Worm (Caenorhabditis elegans) whole organism, young adult: Measurements from ENCODE around the gene W02A2.8.

Experiments
- B0019.2 ChIP-seq: fragments of 200-800 bp; sonication (Bioruptor generic); conservative IDR thresholded peaks from 2 replicates; pipeline ENCODE4 v1.3.6; 2022; ENCODE audit warnings: missing genetic modification reagents, missing genetic modification characterization, missing compliant biosample characterization
- B0035.1 ChIP-seq: sonication (generic microtip); optimal IDR thresholded peaks from 2 replicates; lab custom pipeline; 2016; ENCODE audit warnings: missing genetic modification characterization, mild to moderate bottlenecking, missing compliant biosample characterization, missing genotype, missing genetic modification reagents
- B0261.1 ChIP-seq: sonication (generic microtip); optimal IDR thresholded peaks from 2 replicates; lab custom pipeline; 2016; ENCODE audit warnings: mild to moderate bottlenecking, missing genetic modification characterization, moderate library complexity, missing compliant biosample characterization
- C17E4.6 ChIP-seq: fragments of 200-800 bp; sonication (Bioruptor generic); IDR thresholded peaks from 2 replicates; pipeline ENCODE4 v1.3.6; 2022; ENCODE audit warnings: missing genetic modification reagents, missing genetic modification characterization, missing compliant biosample characterization
- F23B12.7 ChIP-seq: sonication (generic microtip); optimal IDR thresholded peaks from 2 replicates; lab custom pipeline; 2017; ENCODE audit warnings: missing genetic modification characterization, mild to moderate bottlenecking, missing compliant biosample characterization, antibody characterized with exemption, moderate library complexity; ENCODE audit not compliant: insufficient read depth
- F33H1.4 ChIP-seq: fragments of 200-800 bp; sonication (Bioruptor generic); IDR thresholded peaks from 2 replicates; pipeline ENCODE4 v1.3.6; 2022; ENCODE audit warnings: missing genetic modification reagents, missing genetic modification characterization, missing compliant biosample characterization
- F57A8.1 ChIP-seq: fragments of 200-800 bp; sonication (Bioruptor generic); optimal IDR thresholded peaks from 2 replicates; lab custom pipeline; 2018; ENCODE audit warnings: mild to moderate bottlenecking, missing genetic modification characterization, moderate library complexity, missing compliant biosample characterization
- K11D2.4 ChIP-seq: fragments of 200-800 bp; sonication (Bioruptor generic); IDR thresholded peaks from 2 replicates; pipeline ENCODE4 v1.3.6; 2022; ENCODE audit warnings: missing genetic modification reagents, missing genetic modification characterization, missing compliant biosample characterization
- K12H6.12 ChIP-seq: fragments of 200-800 bp; sonication (Bioruptor generic); optimal IDR thresholded peaks from 2 replicates; lab custom pipeline; 2018; ENCODE audit warnings: mild to moderate bottlenecking, missing genetic modification characterization, missing compliant biosample characterization
- Y53G8AR.9 ChIP-seq: fragments of 200-800 bp; sonication (Bioruptor generic); conservative IDR thresholded peaks from 2 replicates; pipeline ENCODE4 v1.3.6; 2022; ENCODE audit warnings: missing genetic modification reagents, missing genetic modification characterization, missing compliant biosample characterization
- Y56A3A.18 ChIP-seq: fragments of 200-800 bp; sonication (Bioruptor generic); IDR thresholded peaks from 2 replicates; pipeline ENCODE4 v1.3.6; 2022; ENCODE audit warnings: missing genetic modification reagents, missing genetic modification characterization, missing compliant biosample characterization
- Y79H2A.3 ChIP-seq: fragments of 200-800 bp; sonication (Bioruptor generic); conservative IDR thresholded peaks from 2 replicates; pipeline ENCODE4 v1.3.6; 2022; ENCODE audit warnings: missing genetic modification reagents, missing genetic modification characterization, missing compliant biosample characterization
- Y95B8A.8 ChIP-seq: fragments of 200-800 bp; sonication (Bioruptor generic); IDR thresholded peaks from 2 replicates; pipeline ENCODE4 v1.3.6; 2022; ENCODE audit warnings: missing genetic modification reagents, missing genetic modification characterization, missing compliant biosample characterization
- akir-1 ChIP-seq: fragments of 200-800 bp; sonication (Bioruptor generic); optimal IDR thresholded peaks from 2 replicates; lab custom pipeline; 2018; ENCODE audit warnings: mild to moderate bottlenecking, missing genetic modification characterization, moderate library complexity, missing compliant biosample characterization
- attf-5 ChIP-seq: fragments of 200-800 bp; sonication (Bioruptor generic); optimal IDR thresholded peaks from 2 replicates; lab custom pipeline; 2018; ENCODE audit warnings: mild to moderate bottlenecking, missing genetic modification characterization, missing compliant biosample characterization
- cebp-1 ChIP-seq, 2 experiments: fragments of 200-800 bp in 1 of 2; sonication (Bioruptor generic) in 1 of 2; sonication (generic microtip) in 1 of 2; IDR thresholded peaks in 1 of 2; optimal IDR thresholded peaks in 1 of 2; 2 replicates each; pipeline versions ENCODE4 v1.3.6 to Lab custom; 2017 to 2022; ENCODE audit warnings: missing compliant biosample characterization in 2 of 2, missing genetic modification characterization in 2 of 2, mild to moderate bottlenecking in 1 of 2, missing genetic modification reagents in 1 of 2, moderate library complexity in 1 of 2
- ceh-27 ChIP-seq: fragments of 200-800 bp; sonication (Bioruptor generic); optimal IDR thresholded peaks from 2 replicates; lab custom pipeline; 2018; ENCODE audit warnings: mild to moderate bottlenecking, missing genetic modification characterization, moderate library complexity, missing compliant biosample characterization
- die-1 ChIP-seq: sonication (generic microtip); optimal IDR thresholded peaks from 2 replicates; lab custom pipeline; 2016; ENCODE audit warnings: missing genotype, mild to moderate bottlenecking, missing genetic modification characterization, missing compliant biosample characterization
- dox-1 ChIP-seq: fragments of 200-800 bp; sonication (Bioruptor generic); IDR thresholded peaks from 2 replicates; pipeline ENCODE4 v1.3.6; 2022; ENCODE audit warnings: missing genetic modification reagents, missing genetic modification characterization, missing compliant biosample characterization
- efl-1 ChIP-seq: fragments of 150-350 bp; optimal IDR thresholded peaks from 2 replicates; lab custom pipeline; 2014; ENCODE audit warnings: missing biosample characterization, missing genetic modification reagents, missing genetic modification characterization
- egl-44 ChIP-seq: fragments of 200-800 bp; sonication (Bioruptor generic); IDR thresholded peaks from 2 replicates; pipeline ENCODE4 v1.3.6; 2022; ENCODE audit warnings: missing genetic modification reagents, missing genetic modification characterization, missing compliant biosample characterization
- ekl-4 ChIP-seq: fragments of 200-800 bp; sonication (Bioruptor generic); IDR thresholded peaks from 2 replicates; pipeline ENCODE4 v1.3.6; 2022; ENCODE audit warnings: missing genetic modification reagents, missing genetic modification characterization, missing compliant biosample characterization
- fkh-3 ChIP-seq: sonication (generic microtip); optimal IDR thresholded peaks from 2 replicates; lab custom pipeline; 2016; ENCODE audit warnings: mild to moderate bottlenecking, missing genetic modification characterization, missing compliant biosample characterization
- hmg-20 ChIP-seq: fragments of 200-800 bp; sonication (Bioruptor generic); IDR thresholded peaks from 2 replicates; pipeline ENCODE4 v1.3.6; 2022; ENCODE audit warnings: missing genetic modification reagents, missing genetic modification characterization, missing compliant biosample characterization
- hrde-1 ChIP-seq: sonication (generic microtip); optimal IDR thresholded peaks from 2 replicates; lab custom pipeline; 2016; ENCODE audit warnings: missing genetic modification characterization, mild to moderate bottlenecking, missing compliant biosample characterization, moderate library complexity, missing genotype, missing genetic modification reagents, borderline replicate concordance
- let-607 ChIP-seq, 2 experiments: fragments of 200-800 bp in 1 of 2; sonication (Bioruptor generic) in 1 of 2; sonication (generic microtip) in 1 of 2; optimal IDR thresholded peaks; 2 replicates each; lab custom pipeline; 2016 to 2018; ENCODE audit warnings: mild to moderate bottlenecking in 2 of 2, missing compliant biosample characterization in 2 of 2, missing genetic modification characterization in 2 of 2, moderate library complexity in 2 of 2, missing genotype in 1 of 2
- lin-35 ChIP-seq, 3 experiments: fragments of 150-350 bp in 2 of 3; sonication (generic microtip) in 1 of 3; optimal IDR thresholded peaks; 2 replicates each; lab custom pipeline; 2014 to 2018; ENCODE audit warnings: missing biosample characterization in 3 of 3, missing genetic modification characterization in 3 of 3, missing genetic modification reagents in 3 of 3
- mcd-1 ChIP-seq: fragments of 200-800 bp; sonication (Bioruptor generic); IDR thresholded peaks from 2 replicates; pipeline ENCODE4 v1.3.6; 2022; ENCODE audit warnings: missing genetic modification reagents, missing genetic modification characterization, missing compliant biosample characterization
- mel-28 ChIP-seq: sonication (generic microtip); optimal IDR thresholded peaks from 2 replicates; lab custom pipeline; 2016; ENCODE audit warnings: borderline replicate concordance, mild to moderate bottlenecking, missing genetic modification characterization, missing compliant biosample characterization
- nfya-1 ChIP-seq: sonication (generic microtip); optimal IDR thresholded peaks from 2 replicates; lab custom pipeline; 2017; ENCODE audit warnings: antibody characterized with exemption, missing compliant biosample characterization, missing genetic modification characterization, borderline replicate concordance; ENCODE audit not compliant: insufficient read depth
- nhr-80 ChIP-seq: sonication (generic microtip); optimal IDR thresholded peaks from 2 replicates; lab custom pipeline; 2016; ENCODE audit warnings: missing genetic modification characterization, missing compliant biosample characterization
- rec-8 ChIP-seq, 2 experiments: sonication (generic microtip); optimal IDR thresholded peaks; 2 replicates each; lab custom pipeline; 2016; ENCODE audit warnings: mild to moderate bottlenecking in 2 of 2, missing genetic modification characterization in 2 of 2, missing genetic modification reagents in 2 of 2, missing genotype in 2 of 2, missing biosample characterization in 1 of 2, missing compliant biosample characterization in 1 of 2, moderate library complexity in 1 of 2
- snpc-1.3 ChIP-seq: sonication (generic microtip); optimal IDR thresholded peaks from 2 replicates; lab custom pipeline; 2017; ENCODE audit warnings: missing genetic modification characterization, mild to moderate bottlenecking, missing compliant biosample characterization, antibody characterized with exemption, moderate library complexity, missing genotype, missing genetic modification reagents; ENCODE audit not compliant: insufficient read depth
- tbp1 ChIP-seq: fragments of 200-800 bp; sonication (Bioruptor generic); optimal IDR thresholded peaks from 2 replicates; lab custom pipeline; 2018; ENCODE audit warnings: mild to moderate bottlenecking, missing genetic modification characterization, missing compliant biosample characterization
- tlf-1 ChIP-seq: fragments of 200-800 bp; sonication (Bioruptor generic); optimal IDR thresholded peaks from 2 replicates; lab custom pipeline; 2018; ENCODE audit warnings: mild to moderate bottlenecking, missing genetic modification characterization, missing compliant biosample characterization
- zfh-2 ChIP-seq: fragments of 200-800 bp; sonication (Bioruptor generic); conservative IDR thresholded peaks from 2 replicates; pipeline ENCODE4 v1.3.6; 2022; ENCODE audit warnings: missing genetic modification reagents, missing genetic modification characterization, missing compliant biosample characterization
- zim-3 ChIP-seq: sonication (generic microtip); optimal IDR thresholded peaks from 2 replicates; lab custom pipeline; 2017; ENCODE audit warnings: mild to moderate bottlenecking, missing genetic modification characterization, moderate library complexity, missing compliant biosample characterization
- ztf-18 ChIP-seq: sonication (generic microtip); optimal IDR thresholded peaks from 2 replicates; lab custom pipeline; 2016; ENCODE audit warnings: missing genotype, mild to moderate bottlenecking, missing genetic modification characterization, missing compliant biosample characterization
- ztf-3 ChIP-seq: fragments of 200-800 bp; sonication (Bioruptor generic); optimal IDR thresholded peaks from 2 replicates; lab custom pipeline; 2018; ENCODE audit warnings: mild to moderate bottlenecking, missing genetic modification characterization, missing compliant biosample characterization

Gene W02A2.8

ce11 chrIV:13369120-13369842, 10.9 kb upstream of the W02A2.8 start, which contains the start of gene agt-1 (continued):
- TF ChIP-seq zim-3 (tag; lab: Kevin White, UChicago): no peak
- TF ChIP-seq nfya-1 (tag; lab: Kevin White, UChicago): no peak
- no peak for TF ChIP-seq lin-35 (GFP tag; optimal IDR thresholded peaks at IDR 0.05; lab: Kevin White, UChicago)
- TF ChIP-seq tbp1 (GFP tag; lab: Kevin White, UChicago): peak; percentile 29
- TF ChIP-seq ztf-18 (tag; lab: Kevin White, UChicago): no peak
- peak; percentile 53; the same call in 1 of the 2 replicates for TF ChIP-seq mcd-1
- no peak for TF ChIP-seq B0261.1 (tag; lab: Kevin White, UChicago)
- TF ChIP-seq zfh-2 (GFP tag; lab: Robert Waterston, UW): peak; percentile 84
- TF ChIP-seq F57A8.1 (GFP tag; lab: Kevin White, UChicago): no peak
- TF ChIP-seq Y79H2A.3: no peak
- 0 out of 2 replicates have a peak, but pooled peaks have one; percentile 74 for TF ChIP-seq Y53G8AR.9
- no peak for TF ChIP-seq C17E4.6 (GFP tag; lab: Robert Waterston, UW)
- TF ChIP-seq nhr-80 (tag; lab: Kevin White, UChicago): no peak
- no peak for TF ChIP-seq ztf-3 (GFP tag; lab: Kevin White, UChicago)
- peak; percentile 47 for TF ChIP-seq F33H1.4
- peak; percentile 33 for TF ChIP-seq hrde-1 (tag; lab: Kevin White, UChicago)
- 0 out of 2 replicates have a peak, but pooled peaks have one; percentile 34 for TF ChIP-seq Y95B8A.8
- no peak for TF ChIP-seq snpc-1.3 (tag; lab: Kevin White, UChicago)
- no peak for TF ChIP-seq ceh-27
- TF ChIP-seq B0035.1 (tag; lab: Kevin White, UChicago): no peak
- TF ChIP-seq mel-28: no peak

- no peak for TF ChIP-seq K11D2.4 (GFP tag; lab: Robert Waterston, UW)
- no peak for TF ChIP-seq rec-8 (tag; optimal IDR thresholded peaks at IDR 0.05; lab: Kevin White, UChicago)
- no peak for TF ChIP-seq efl-1 (GFP tag; lab: Kevin White, UChicago)
- TF ChIP-seq B0019.2: no peak
- no peak for TF ChIP-seq K12H6.12 (tag; lab: Kevin White, UChicago)
- no peak for TF ChIP-seq egl-44 (GFP tag; lab: Robert Waterston, UW)
- TF ChIP-seq fkh-3 (tag; lab: Kevin White, UChicago): no peak
- TF ChIP-seq tlf-1 (GFP tag; lab: Kevin White, UChicago): no peak
- TF ChIP-seq hrde-1 (tag; lab: Kevin White, UChicago): no peak
Measured at ce11 chrIV:13364869-13365268, 6.5 kb upstream of the W02A2.8 start, which contains the start of gene srsx-25. srsx-25 (plus strand) TSS chrIV:13365169.

ce11 chrIV:13360144-13360543, 1.8 kb upstream of the W02A2.8 start, which contains the start of gene Y62E10A.3:
Y62E10A.3 (minus strand) TSS chrIV:13360244.
- TF ChIP-seq Y56A3A.18 (GFP tag; lab: Robert Waterston, UW) (no peak), let-607 (tag; optimal IDR thresholded peaks at IDR 0.05; lab: Kevin White, UChicago) (no peak), hmg-20 (GFP tag; lab: Robert Waterston, UW) (no peak), F23B12.7 (tag; lab: Kevin White, UChicago) (no peak), cebp-1 (GFP tag; IDR thresholded peaks at IDR 0.05; lab: Robert Waterston, UW) (no peak), cebp-1 (tag; optimal IDR thresholded peaks at IDR 0.05; lab: Kevin White, UChicago) (no peak), egl-44 (GFP tag; lab: Robert Waterston, UW) (no peak), dox-1 (GFP tag; lab: Robert Waterston, UW) (no peak), die-1 (tag; lab: Kevin White, UChicago) (no peak), ekl-4 (no peak), attf-5 (GFP tag; lab: Kevin White, UChicago) (no peak), akir-1 (GFP tag; lab: Kevin White, UChicago) (no peak), mel-28 (no peak)
- TF ChIP-seq, all 124 proteins: peak for 0
